Fruit fly (Drosophila melanogaster) whole organism, embryonic: Measurements from ENCODE around the gene CG43618.

Experiments
- Aef1 ChIP-seq: fragments of 200-800 bp; sonication (Bioruptor generic); IDR thresholded peaks from 3 replicates; pipeline ENCODE4 v1.3.6; 2022; ENCODE audit warnings: missing biosample characterization, missing genetic modification characterization
- Asciz ChIP-seq: fragments of 200-800 bp; sonication (Bioruptor generic); optimal IDR thresholded peaks from 2 replicates; lab custom pipeline; 2017; ENCODE audit warnings: missing biosample characterization, mild to moderate bottlenecking, missing genetic modification characterization, missing genetic modification reagents
- Atf6 ChIP-seq: fragments of 200-800 bp; sonication (Bioruptor generic); IDR thresholded peaks from 2 replicates; pipeline ENCODE4 v1.3.6; 2022; ENCODE audit warnings: missing biosample characterization, missing genetic modification characterization
- B-H1 ChIP-seq: fragments of 200-800 bp; sonication (Bioruptor generic); IDR thresholded peaks from 3 replicates; pipeline ENCODE4 v1.3.6; 2022; ENCODE audit warnings: missing biosample characterization, missing genetic modification characterization
- CG10366 ChIP-seq: fragments of 200-800 bp; sonication (Bioruptor generic); IDR thresholded peaks from 2 replicates; pipeline ENCODE4 v1.3.6; 2022; ENCODE audit warnings: missing biosample characterization, missing genetic modification characterization
- CG12104 ChIP-seq: fragments of 200-800 bp; sonication (Bioruptor generic); optimal IDR thresholded peaks from 3 replicates; lab custom pipeline; 2016; ENCODE audit warnings: missing biosample characterization, missing genetic modification characterization
- CG15514 ChIP-seq: fragments of 200-800 bp; sonication (Bioruptor generic); optimal IDR thresholded peaks from 3 replicates; lab custom pipeline; 2017; ENCODE audit warnings: missing biosample characterization, missing genetic modification characterization, mild to moderate bottlenecking, moderate library complexity, missing genetic modification reagents
- CG17328 ChIP-seq: fragments of 200-800 bp; sonication (Bioruptor generic); IDR thresholded peaks from 2 replicates; pipeline ENCODE4 v1.3.6; 2022; ENCODE audit warnings: missing biosample characterization, missing genetic modification characterization
- CG18476 ChIP-seq: fragments of 200-800 bp; sonication (Bioruptor generic); optimal IDR thresholded peaks from 2 replicates; lab custom pipeline; 2016; ENCODE audit warnings: missing biosample characterization, mild to moderate bottlenecking, missing genetic modification characterization
- CG2678 ChIP-seq: fragments of 200-800 bp; sonication (Bioruptor generic); optimal IDR thresholded peaks from 3 replicates; lab custom pipeline; 2019; ENCODE audit warnings: missing biosample characterization, mild to moderate bottlenecking, missing genetic modification characterization, moderate library complexity
- CG2875 ChIP-seq: fragments of 200-800 bp; sonication (Bioruptor generic); optimal IDR thresholded peaks from 2 replicates; lab custom pipeline; 2017; ENCODE audit warnings: missing biosample characterization, mild to moderate bottlenecking, missing genetic modification characterization, missing genetic modification reagents
- CG2889 ChIP-seq: fragments of 200-800 bp; sonication (Bioruptor generic); IDR thresholded peaks from 3 replicates; pipeline ENCODE4 v1.3.6; 2022; ENCODE audit warnings: missing biosample characterization, missing genetic modification characterization
- CG30403 ChIP-seq: fragments of 200-800 bp; sonication (Bioruptor generic); optimal IDR thresholded peaks from 3 replicates; lab custom pipeline; 2016; ENCODE audit warnings: missing biosample characterization, missing genetic modification characterization
- CG3847 ChIP-seq: fragments of 200-800 bp; sonication (Bioruptor generic); IDR thresholded peaks from 2 replicates; pipeline ENCODE4 v1.3.6; 2022; ENCODE audit warnings: missing biosample characterization, missing genetic modification characterization
- CG4617 ChIP-seq: fragments of 200-800 bp; sonication (Bioruptor generic); optimal IDR thresholded peaks from 3 replicates; lab custom pipeline; 2016; ENCODE audit warnings: missing biosample characterization, missing genetic modification characterization, borderline replicate concordance
- CG6254 ChIP-seq: fragments of 200-800 bp; sonication (Bioruptor generic); optimal IDR thresholded peaks from 3 replicates; lab custom pipeline; 2017; ENCODE audit warnings: mild to moderate bottlenecking, missing biosample characterization, missing genetic modification reagents, missing genetic modification characterization
- CG6689 ChIP-seq: fragments of 200-800 bp; sonication (Bioruptor generic); IDR thresholded peaks from 2 replicates; pipeline ENCODE4 v1.3.6; 2022; ENCODE audit warnings: missing biosample characterization, missing genetic modification characterization
- Deaf1 ChIP-seq: fragments of 200-800 bp; optimal IDR thresholded peaks from 3 replicates; lab custom pipeline; 2019; ENCODE audit warnings: missing biosample characterization, mild to moderate bottlenecking, missing genetic modification characterization, moderate library complexity
- E2f1 ChIP-seq: fragments of 200-800 bp; sonication (Bioruptor generic); IDR thresholded peaks from 2 replicates; pipeline ENCODE4 v1.3.6; 2022; ENCODE audit warnings: missing biosample characterization, missing genetic modification characterization
- ERR ChIP-seq: fragments of 200-800 bp; sonication (Bioruptor generic); optimal IDR thresholded peaks from 2 replicates; lab custom pipeline; 2016; ENCODE audit warnings: missing biosample characterization, missing genetic modification characterization
- Gug ChIP-seq: fragments of 200-800 bp; sonication (Bioruptor generic); IDR thresholded peaks from 4 replicates; pipeline ENCODE4 v1.3.6; 2022; ENCODE audit warnings: missing biosample characterization, missing genetic modification characterization
- HmgZ ChIP-seq: fragments of 200-800 bp; sonication (Bioruptor generic); optimal IDR thresholded peaks from 2 replicates; lab custom pipeline; 2018; ENCODE audit warnings: missing biosample characterization, mild to moderate bottlenecking, missing genetic modification characterization
- Hr3 ChIP-seq: fragments of 200-800 bp; sonication (Bioruptor generic); optimal IDR thresholded peaks from 3 replicates; lab custom pipeline; 2016; ENCODE audit warnings: missing biosample characterization, missing genetic modification characterization
- Med ChIP-seq: fragments of 200-800 bp; sonication (Bioruptor generic); peaks from one replicate; lab custom pipeline; 2016; ENCODE audit warnings: missing biosample characterization, missing genetic modification characterization, mild to moderate bottlenecking, inconsistent platforms, moderate library complexity
- NC2β ChIP-seq: fragments of 200-800 bp; sonication (Bioruptor generic); optimal IDR thresholded peaks from 2 replicates; lab custom pipeline; 2016; ENCODE audit warnings: missing biosample characterization, missing genetic modification characterization
- Opbp ChIP-seq: fragments of 200-800 bp; sonication (Bioruptor generic); IDR thresholded peaks from 3 replicates; pipeline ENCODE4 v1.3.6; 2022; ENCODE audit warnings: missing biosample characterization, missing genetic modification characterization; ENCODE audit not compliant: partially characterized antibody
- cad ChIP-seq: fragments of >200 bp; optimal IDR thresholded peaks from 2 replicates; lab custom pipeline; 2017; ENCODE audit warnings: missing biosample characterization, missing genetic modification characterization
- cas ChIP-seq: fragments of 200-800 bp; sonication (Bioruptor generic); IDR thresholded peaks from 2 replicates; pipeline ENCODE4 v1.3.6; 2022; ENCODE audit warnings: missing biosample characterization, missing genetic modification characterization
- cg ChIP-seq: fragments of 200-800 bp; sonication (Bioruptor generic); optimal IDR thresholded peaks from 3 replicates; lab custom pipeline; 2019; ENCODE audit warnings: missing biosample characterization, mild to moderate bottlenecking, missing genetic modification characterization, moderate library complexity
- croc ChIP-seq: fragments of 200-800 bp; sonication (Bioruptor generic); conservative IDR thresholded peaks from 3 replicates; pipeline ENCODE4 v1.3.6; 2022; ENCODE audit warnings: missing biosample characterization, missing genetic modification characterization
- crol ChIP-seq: fragments of 200-800 bp; sonication (Bioruptor generic); IDR thresholded peaks from 2 replicates; pipeline ENCODE4 v1.3.6; 2022; ENCODE audit warnings: missing biosample characterization, missing genetic modification characterization
- dati ChIP-seq: fragments of 200-800 bp; sonication (Bioruptor generic); IDR thresholded peaks from 2 replicates; pipeline ENCODE4 v1.3.6; 2022; ENCODE audit warnings: missing biosample characterization, missing genetic modification characterization
- dmrt11E ChIP-seq: fragments of 200-800 bp; sonication (Bioruptor generic); optimal IDR thresholded peaks from 3 replicates; lab custom pipeline; 2018; ENCODE audit warnings: missing biosample characterization, mild to moderate bottlenecking, missing genetic modification characterization, moderate library complexity
- eve ChIP-seq, 2 experiments: fragments of >200 bp; optimal IDR thresholded peaks; 2 replicates each; lab custom pipeline; 2017; ENCODE audit warnings: missing biosample characterization in 2 of 2, missing genetic modification characterization in 2 of 2
- ftz-f1 ChIP-seq: fragments of 200-800 bp; sonication (Bioruptor generic); optimal IDR thresholded peaks from 2 replicates; lab custom pipeline; 2016; ENCODE audit warnings: missing biosample characterization, missing genetic modification characterization
- gem ChIP-seq: fragments of 200-800 bp; sonication (Bioruptor generic); optimal IDR thresholded peaks from 2 replicates; lab custom pipeline; 2019; ENCODE audit warnings: missing biosample characterization, mild to moderate bottlenecking, missing genetic modification characterization, moderate library complexity
- hb ChIP-seq: fragments of 200-800 bp; sonication (Bioruptor generic); IDR thresholded peaks from 3 replicates; pipeline ENCODE4 v1.3.6; 2022; ENCODE audit warnings: missing biosample characterization, missing genetic modification characterization; ENCODE audit not compliant: partially characterized antibody
- ken ChIP-seq: fragments of 200-800 bp; sonication (Bioruptor generic); IDR thresholded peaks from 3 replicates; pipeline ENCODE4 v1.3.6; 2022; ENCODE audit warnings: missing biosample characterization, missing genetic modification characterization
- nerfin-1 ChIP-seq: fragments of 200-800 bp; sonication (Bioruptor generic); optimal IDR thresholded peaks from 3 replicates; lab custom pipeline; 2019; ENCODE audit warnings: missing biosample characterization, mild to moderate bottlenecking, missing genetic modification characterization, moderate library complexity
- nerfin-2 ChIP-seq: fragments of 200-800 bp; sonication (Bioruptor generic); IDR thresholded peaks from 2 replicates; pipeline ENCODE4 v1.3.6; 2022; ENCODE audit warnings: missing biosample characterization, missing genetic modification characterization; ENCODE audit not compliant: partially characterized antibody
- onecut ChIP-seq: fragments of 200-800 bp; sonication (Bioruptor generic); IDR thresholded peaks from 2 replicates; pipeline ENCODE4 v1.3.6; 2022; ENCODE audit warnings: missing biosample characterization, missing genetic modification characterization
- peb ChIP-seq: fragments of 200-800 bp; sonication (Bioruptor generic); IDR thresholded peaks from 2 replicates; pipeline ENCODE4 v1.3.6; 2022; ENCODE audit warnings: missing biosample characterization, missing genetic modification characterization
- ro ChIP-seq: fragments of 200-800 bp; sonication (Bioruptor generic); IDR thresholded peaks from 2 replicates; pipeline ENCODE4 v1.3.6; 2022; ENCODE audit warnings: missing biosample characterization, missing genetic modification characterization
- row ChIP-seq: fragments of 200-800 bp; sonication (Bioruptor generic); IDR thresholded peaks from 3 replicates; pipeline ENCODE4 v1.3.6; 2022; ENCODE audit warnings: missing biosample characterization, missing genetic modification characterization
- sim ChIP-seq: fragments of 200-800 bp; sonication (Bioruptor generic); IDR thresholded peaks from 2 replicates; pipeline ENCODE4 v1.3.6; 2022; ENCODE audit warnings: missing biosample characterization, missing genetic modification characterization
- so ChIP-seq: fragments of 200-800 bp; sonication (Bioruptor generic); IDR thresholded peaks from 3 replicates; pipeline ENCODE4 v1.3.6; 2022; ENCODE audit warnings: missing biosample characterization, missing genetic modification characterization
- tin ChIP-seq: fragments of 200-800 bp; sonication (Bioruptor generic); optimal IDR thresholded peaks from 3 replicates; lab custom pipeline; 2016; ENCODE audit warnings: missing biosample characterization, missing genetic modification characterization
- ttk ChIP-seq: fragments of 200-800 bp; sonication (Bioruptor generic); IDR thresholded peaks from 2 replicates; pipeline ENCODE4 v2.1.2; 2022; ENCODE audit warnings: missing biosample characterization, missing genetic modification characterization
- twi ChIP-seq: fragments of 200-800 bp; optimal IDR thresholded peaks from 2 replicates; lab custom pipeline; 2019; ENCODE audit warnings: missing biosample characterization, mild to moderate bottlenecking, missing genetic modification characterization, moderate library complexity
- usp ChIP-seq: fragments of >200 bp; optimal IDR thresholded peaks from 2 replicates; lab custom pipeline; 2017; ENCODE audit warnings: missing biosample characterization, missing genetic modification characterization
- zfh1 ChIP-seq: fragments of 200-800 bp; sonication (Bioruptor generic); IDR thresholded peaks from 3 replicates; pipeline ENCODE4 v1.3.6; 2022; ENCODE audit warnings: missing biosample characterization, missing genetic modification characterization

The CG43618 gene

DNA sequence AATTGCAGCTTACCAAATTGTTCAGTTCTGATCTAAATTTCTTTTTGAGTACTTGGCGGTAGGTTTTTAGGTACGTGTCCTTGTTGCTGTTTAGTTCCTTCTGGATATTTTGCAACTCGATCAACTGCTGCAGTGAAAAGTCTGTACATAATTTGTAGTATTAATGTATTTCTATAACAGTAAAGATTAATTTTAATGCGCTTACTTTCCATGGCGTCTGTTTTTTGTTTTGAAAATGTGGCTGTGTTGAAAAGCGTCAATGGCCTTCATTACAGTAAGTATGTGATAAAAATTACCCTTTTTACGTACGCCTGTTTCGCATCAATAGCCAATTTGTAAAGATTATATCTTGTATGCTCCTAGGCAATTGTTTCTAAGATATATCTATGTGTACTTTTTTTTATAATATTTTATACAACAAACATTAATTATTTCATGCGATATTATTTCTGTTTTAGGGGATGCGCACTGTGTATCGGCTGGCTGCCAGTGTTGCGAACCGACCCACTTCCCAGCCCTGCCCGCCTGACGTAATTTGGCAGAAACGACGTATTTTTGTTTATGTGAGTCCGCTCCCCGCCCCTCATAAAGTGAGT, 47.8 kb upstream of the CG43618 start, which contains the start of the genes Kmn2 and CG2698 (continued):
- TF ChIP-seq Gug (GFP tag; lab: Robert Waterston, UW) (peak; percentile 97), CG2889 (GFP tag; lab: Robert Waterston, UW) (peak; percentile 97), Opbp (GFP tag; lab: Robert Waterston, UW) (0 out of 3 replicates have a peak, but pooled peaks have one; percentile 31), twi (tag; lab: Kevin White, UChicago) (peak; percentile 89), CG2875 (GFP tag; lab: Kevin White, UChicago) (peak; percentile 91), CG18476 (GFP tag; lab: Kevin White, UChicago) (peak; percentile 95), so (peak; percentile 95), Med (GFP tag; lab: Kevin White, UChicago) (peak; percentile 97), ro (peak; percentile 96), ftz-f1 (GFP tag; lab: Kevin White, UChicago) (peak; percentile 84), CG17328 (peak; percentile 98), cg (GFP tag; lab: Kevin White, UChicago) (no peak), croc (peak; percentile 97), NC2β (peak; percentile 82), dmrt11E (tag; lab: Kevin White, UChicago) (peak; percentile 94), ttk (GFP tag; lab: Robert Waterston, UW) (peak; percentile 98), CG10366 (GFP tag; lab: Robert Waterston, UW) (peak; percentile 98), Hr3 (GFP tag; lab: Kevin White, UChicago) (peak; percentile 98), Deaf1 (peak; percentile 73), CG15514 (GFP tag; lab: Kevin White, UChicago) (peak; percentile 90), Aef1 (GFP tag; lab: Robert Waterston, UW) (peak; percentile 99), CG6689 (peak; percentile 98), B-H1 (GFP tag; lab: Robert Waterston, UW) (peak; percentile 97), nerfin-1 (tag; lab: Kevin White, UChicago) (peak; percentile 88), tin (GFP tag; lab: Kevin White, UChicago) (peak; percentile 96), zfh1 (GFP tag; lab: Robert Waterston, UW) (peak; percentile 98), row (GFP tag; lab: Robert Waterston, UW) (peak; percentile 100), ken (GFP tag; lab: Robert Waterston, UW) (peak; percentile 97), sim (GFP tag; lab: Robert Waterston, UW) (peak; percentile 96), Atf6 (peak; percentile 97), CG30403 (GFP tag; lab: Kevin White, UChicago) (peak; percentile 97), hb (peak; percentile 17; the same call in 1 of the 3 replicates), usp (GFP tag; lab: Kevin White, UChicago) (no peak), nerfin-2 (GFP tag; lab: Robert Waterston, UW) (peak; percentile 56), crol (GFP tag; lab: Robert Waterston, UW) (peak; percentile 86), onecut (GFP tag; lab: Robert Waterston, UW) (peak; percentile 87), CG12104 (peak; percentile 92), Asciz (GFP tag; lab: Kevin White, UChicago) (peak; percentile 85), peb (GFP tag; lab: Robert Waterston, UW) (peak; percentile 95), HmgZ (tag; lab: Kevin White, UChicago) (peak; percentile 96), CG6254 (peak; percentile 92), ERR (GFP tag; lab: Kevin White, UChicago) (peak; percentile 14), eve (GFP tag; optimal IDR thresholded peaks at IDR 0.05; lab: Kevin White, UChicago) (no peak), dati (GFP tag; lab: Robert Waterston, UW) (peak; percentile 86), E2f1 (peak; percentile 98), cad (GFP tag; lab: Kevin White, UChicago) (no peak), CG2678 (tag; lab: Kevin White, UChicago) (peak; percentile 96), CG3847 (GFP tag; lab: Robert Waterston, UW) (peak; percentile 99), CG4617 (peak; percentile 89), cas (GFP tag; lab: Robert Waterston, UW) (peak; percentile 96), gem (peak; percentile 97)
